Fruit fly (Drosophila melanogaster) whole organism, adult: ENCODE data around the gene Sdr.
A peak's percentile ranks its signal among the peaks of the same experiment; 100 is the strongest.

Experiments used
- CG11617 ChIP-seq: fragments of 200-800 bp; sonication (Bioruptor generic); optimal IDR thresholded peaks from 2 replicates; lab custom pipeline; 2017; ENCODE audit warnings: mild to moderate bottlenecking, missing biosample characterization, missing genetic modification reagents, missing genetic modification characterization
- CG12768 ChIP-seq: fragments of 200-800 bp; sonication (Bioruptor generic); optimal IDR thresholded peaks from 2 replicates; lab custom pipeline; 2017; ENCODE audit warnings: missing biosample characterization, missing genetic modification characterization, mild to moderate bottlenecking, moderate library complexity, missing genetic modification reagents
- CG14711 ChIP-seq: fragments of 200-800 bp; sonication (Bioruptor generic); optimal IDR thresholded peaks from 2 replicates; lab custom pipeline; 2018; ENCODE audit warnings: missing biosample characterization, mild to moderate bottlenecking, missing genetic modification characterization, moderate library complexity
- CG1620 ChIP-seq: fragments of 200-800 bp; sonication (Bioruptor generic); optimal IDR thresholded peaks from 2 replicates; lab custom pipeline; 2016; ENCODE audit warnings: missing biosample characterization, missing genetic modification characterization
- CG33017 ChIP-seq: fragments of 200-800 bp; sonication (Bioruptor generic); optimal IDR thresholded peaks from 2 replicates; lab custom pipeline; 2018; ENCODE audit warnings: missing biosample characterization, mild to moderate bottlenecking, missing genetic modification characterization, moderate library complexity
- CG5204 ChIP-seq: fragments of 200-800 bp; sonication (Bioruptor generic); optimal IDR thresholded peaks from 2 replicates; lab custom pipeline; 2016; ENCODE audit warnings: missing biosample characterization, missing genetic modification characterization
- CG7045 ChIP-seq: fragments of 200-800 bp; sonication (Bioruptor generic); optimal IDR thresholded peaks from 2 replicates; lab custom pipeline; 2017; ENCODE audit warnings: missing biosample characterization, mild to moderate bottlenecking, missing genetic modification characterization
- CG7101 ChIP-seq: fragments of 200-800 bp; sonication (Bioruptor generic); optimal IDR thresholded peaks from 2 replicates; lab custom pipeline; 2018; ENCODE audit warnings: missing biosample characterization, mild to moderate bottlenecking, missing genetic modification characterization, moderate library complexity
- Clk ChIP-seq: fragments of 200-800 bp; sonication (Bioruptor generic); optimal IDR thresholded peaks from 2 replicates; lab custom pipeline; 2017; ENCODE audit warnings: missing biosample characterization, missing genetic modification characterization
- Crg-1 ChIP-seq: fragments of 200-800 bp; sonication (Bioruptor generic); optimal IDR thresholded peaks from 2 replicates; lab custom pipeline; 2016; ENCODE audit warnings: missing biosample characterization, missing genetic modification characterization
- Hr96 ChIP-seq: fragments of 200-800 bp; sonication (Bioruptor generic); optimal IDR thresholded peaks from 2 replicates; lab custom pipeline; 2016; ENCODE audit warnings: missing biosample characterization, missing genetic modification characterization
- Mnt ChIP-seq: fragments of 200-800 bp; sonication (Bioruptor generic); optimal IDR thresholded peaks from 2 replicates; lab custom pipeline; 2016; ENCODE audit warnings: missing biosample characterization, mild to moderate bottlenecking, missing genetic modification characterization
- bab1 ChIP-seq: fragments of 200-800 bp; sonication (Bioruptor generic); optimal IDR thresholded peaks from 3 replicates; lab custom pipeline; 2019; ENCODE audit warnings: missing biosample characterization, mild to moderate bottlenecking, missing genetic modification characterization, moderate library complexity
- cic ChIP-seq: fragments of 200-800 bp; sonication (Bioruptor generic); optimal IDR thresholded peaks from 2 replicates; lab custom pipeline; 2017; ENCODE audit warnings: missing biosample characterization, mild to moderate bottlenecking, missing genetic modification characterization, moderate library complexity
- cnc ChIP-seq, 2 experiments: fragments of >200 bp; optimal IDR thresholded peaks; 2 replicates each; lab custom pipeline; 2017
- kay ChIP-seq: fragments of 200-800 bp; sonication (Bioruptor generic); peaks from one replicate; lab custom pipeline; 2016; ENCODE audit warnings: missing biosample characterization, missing genetic modification characterization, borderline replicate concordance
- ovo ChIP-seq: fragments of 200-800 bp; sonication (Bioruptor generic); optimal IDR thresholded peaks from 2 replicates; lab custom pipeline; 2016; ENCODE audit warnings: missing biosample characterization, missing genetic modification characterization
- pad ChIP-seq: fragments of 200-800 bp; sonication (Bioruptor generic); optimal IDR thresholded peaks from 3 replicates; lab custom pipeline; 2017; ENCODE audit warnings: missing biosample characterization, missing genetic modification characterization, mild to moderate bottlenecking, moderate library complexity, missing genetic modification reagents
- tj ChIP-seq: fragments of 200-800 bp; sonication (Bioruptor generic); optimal IDR thresholded peaks from 3 replicates; lab custom pipeline; 2017; ENCODE audit warnings: missing biosample characterization, mild to moderate bottlenecking, missing genetic modification characterization, moderate library complexity
- toe ChIP-seq: fragments of 200-800 bp; sonication (Bioruptor generic); optimal IDR thresholded peaks from 2 replicates; lab custom pipeline; 2016; ENCODE audit warnings: missing biosample characterization, missing genetic modification characterization

Sdr gene

dm6 chr3R:14886011-14886534 lies 32.4 kb upstream of the Sdr start, which contains the start of the genes Rrp6, CG33331 and CG33332:
Gene Rrp6, minus strand, starts transcription at chr3R:14886246.
Gene CG33331, plus strand, starts transcription at chr3R:14886456.
Gene CG33332, plus strand, starts transcription at chr3R:14886456.
- peak; percentile 84 for TF ChIP-seq CG14711 (tag; lab: Kevin White, UChicago)
- peak; percentile 76 for TF ChIP-seq CG33017
- TF ChIP-seq cic (GFP tag; lab: Kevin White, UChicago), result peak; percentile 26
- peak; percentile 83 for TF ChIP-seq CG1620 (GFP tag; lab: Kevin White, UChicago)
- peak; percentile 90 for TF ChIP-seq Crg-1 (GFP tag; lab: Kevin White, UChicago)
- peak; percentile 73 for TF ChIP-seq Clk (GFP tag; lab: Kevin White, UChicago)
- no peak for TF ChIP-seq CG5204 (GFP tag; lab: Kevin White, UChicago)
- no peak for TF ChIP-seq Hr96 (GFP tag; lab: Kevin White, UChicago)
- no peak for TF ChIP-seq kay
- TF ChIP-seq tj (GFP tag; lab: Kevin White, UChicago), result peak; percentile 52
- no peak for TF ChIP-seq toe (GFP tag; lab: Kevin White, UChicago)
- no peak for TF ChIP-seq cnc (optimal IDR thresholded peaks at IDR 0.05; lab: Kevin White, UChicago)
- TF ChIP-seq ovo, result peak; percentile 64
- peak; percentile 92 for TF ChIP-seq Mnt
- peak; percentile 88 for TF ChIP-seq CG12768 (GFP tag; lab: Kevin White, UChicago)
- peak; percentile 76 for TF ChIP-seq pad (GFP tag; lab: Kevin White, UChicago)
- peak; percentile 85 for TF ChIP-seq CG7101 (tag; lab: Kevin White, UChicago)
- peak; percentile 83 for TF ChIP-seq bab1
- peak; percentile 85 for TF ChIP-seq CG7045 (GFP tag; lab: Kevin White, UChicago)
- TF ChIP-seq CG11617 (GFP tag; lab: Kevin White, UChicago), result peak; percentile 83

DNA sequence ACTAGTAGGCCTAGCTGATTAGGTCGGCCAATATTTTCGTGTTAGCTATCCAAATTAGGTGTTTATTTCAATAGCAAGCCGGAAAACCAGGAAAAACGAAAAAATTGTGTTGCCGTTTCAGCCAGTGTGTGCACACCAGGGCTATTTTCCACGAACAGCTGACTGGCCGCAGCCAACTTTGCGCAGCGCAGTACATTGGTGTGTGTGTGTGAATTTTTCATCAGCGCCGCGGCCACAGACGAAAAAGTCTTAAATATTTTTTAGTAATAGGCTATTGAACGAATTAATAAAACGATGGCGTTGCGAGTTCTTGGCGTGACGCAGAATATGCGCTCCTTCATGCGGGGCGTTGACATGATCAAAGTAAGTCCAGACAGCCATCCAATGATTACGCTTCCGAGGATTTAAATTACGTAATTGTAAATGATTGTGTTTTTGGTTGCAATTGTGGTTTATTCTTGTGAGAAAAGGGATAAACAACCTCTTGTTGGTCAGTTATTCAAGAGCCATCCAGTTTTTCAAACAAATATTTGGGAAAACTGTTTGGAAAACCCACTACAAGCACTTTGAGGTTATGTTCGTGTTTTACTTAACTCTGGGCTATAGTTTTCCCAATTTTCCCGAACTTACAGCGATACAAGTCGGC lies 28.2 kb upstream of the Sdr start, which contains the start of the genes CycC and UQCR-C1:
Gene CycC, minus strand, starts transcription at position 142 of the 646 bp plus-strand sequence.
Gene UQCR-C1, plus strand, starts transcription at position 168 of the 646 bp plus-strand sequence.
- TF ChIP-seq bab1 (peak; percentile 70), Mnt (no peak), CG1620 (GFP tag; lab: Kevin White, UChicago) (no peak), ovo (no peak), CG33017 (no peak), Crg-1 (GFP tag; lab: Kevin White, UChicago) (no peak), CG14711 (tag; lab: Kevin White, UChicago) (no peak), cic (GFP tag; lab: Kevin White, UChicago) (no peak), CG7101 (tag; lab: Kevin White, UChicago) (peak; percentile 19), Hr96 (GFP tag; lab: Kevin White, UChicago) (no peak), CG7045 (GFP tag; lab: Kevin White, UChicago) (no peak), CG5204 (GFP tag; lab: Kevin White, UChicago) (no peak)

dm6 chr3R:14893791-14894782 lies 24.3 kb upstream of the Sdr start, which contains the start of gene Dph2:
Gene Dph2, minus strand, starts transcription at chr3R:14893954.
- TF ChIP-seq CG7045 (GFP tag; lab: Kevin White, UChicago) (peak; percentile 71), tj (GFP tag; lab: Kevin White, UChicago) (peak; percentile 82), ovo (no peak), cic (GFP tag; lab: Kevin White, UChicago) (no peak), Crg-1 (GFP tag; lab: Kevin White, UChicago) (no peak), CG33017 (peak; percentile 88), CG7101 (tag; lab: Kevin White, UChicago) (peak; percentile 89), CG5204 (GFP tag; lab: Kevin White, UChicago) (no peak), cnc (optimal IDR thresholded peaks at IDR 0.05; lab: Kevin White, UChicago) (no peak), CG14711 (tag; lab: Kevin White, UChicago) (peak; percentile 81), CG1620 (GFP tag; lab: Kevin White, UChicago) (peak; percentile 42), CG12768 (GFP tag; lab: Kevin White, UChicago) (no peak), Mnt (peak; percentile 46), CG11617 (GFP tag; lab: Kevin White, UChicago) (peak; percentile 53), pad (GFP tag; lab: Kevin White, UChicago) (no peak), bab1 (peak; percentile 40), toe (GFP tag; lab: Kevin White, UChicago) (no peak), Clk (GFP tag; lab: Kevin White, UChicago) (no peak), Hr96 (GFP tag; lab: Kevin White, UChicago) (no peak), kay (no peak)

dm6 chr3R:14894783-14894883 lies 23.8 kb upstream of the Sdr start, which contains the start of gene CG14860:
Gene CG14860, plus strand, starts transcription at chr3R:14894784.
- TF ChIP-seq CG7101 (tag; lab: Kevin White, UChicago), result no peak
- no peak for TF ChIP-seq CG11617 (GFP tag; lab: Kevin White, UChicago)
- no peak for TF ChIP-seq CG12768 (GFP tag; lab: Kevin White, UChicago)
- no peak for TF ChIP-seq pad (GFP tag; lab: Kevin White, UChicago)
- no peak for TF ChIP-seq Clk (GFP tag; lab: Kevin White, UChicago)
- TF ChIP-seq tj (GFP tag; lab: Kevin White, UChicago), result no peak
- TF ChIP-seq Hr96 (GFP tag; lab: Kevin White, UChicago), result no peak

DNA sequence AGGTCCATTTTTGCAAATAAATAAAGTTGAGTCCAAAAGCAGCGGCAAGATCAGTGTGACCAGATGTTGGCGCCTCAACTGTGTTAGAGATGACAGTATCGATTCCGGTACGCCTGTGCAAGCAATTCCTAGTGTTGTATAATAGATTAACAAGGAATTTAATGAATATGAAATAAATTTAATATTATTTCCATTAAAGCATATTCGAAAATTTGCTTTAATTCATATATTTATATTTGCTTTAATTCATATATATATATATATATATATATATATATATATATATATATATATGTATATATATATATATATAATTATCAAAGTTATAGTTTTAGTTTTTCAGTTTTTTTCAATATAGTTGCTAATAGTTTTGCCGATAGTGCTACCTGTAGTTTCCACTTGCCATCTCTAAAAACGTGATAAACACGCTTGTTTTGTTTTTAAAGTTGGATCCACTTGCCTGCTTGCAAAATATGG lies 20.1 kb upstream of the Sdr start, which contains the start of the genes Nup93-2 and CG3817:
Gene Nup93-2, minus strand, starts transcription at position 93 of the 477 bp plus-strand sequence.
Gene CG3817, plus strand, starts transcription at position 460 of the 477 bp plus-strand sequence.
- TF ChIP-seq pad (GFP tag; lab: Kevin White, UChicago), result no peak
- no peak for TF ChIP-seq bab1
- TF ChIP-seq CG14711 (tag; lab: Kevin White, UChicago), result peak; percentile 59
- TF ChIP-seq Hr96 (GFP tag; lab: Kevin White, UChicago), result no peak
- TF ChIP-seq CG12768 (GFP tag; lab: Kevin White, UChicago), result peak; percentile 37
- no peak for TF ChIP-seq cnc (optimal IDR thresholded peaks at IDR 0.05; lab: Kevin White, UChicago)
- no peak for TF ChIP-seq kay
- no peak for TF ChIP-seq CG11617 (GFP tag; lab: Kevin White, UChicago)
- TF ChIP-seq Clk (GFP tag; lab: Kevin White, UChicago), result no peak
- peak; percentile 5 for TF ChIP-seq Crg-1 (GFP tag; lab: Kevin White, UChicago)
- TF ChIP-seq CG7045 (GFP tag; lab: Kevin White, UChicago), result peak; percentile 66
- peak; percentile 54 for TF ChIP-seq CG1620 (GFP tag; lab: Kevin White, UChicago)
- TF ChIP-seq ovo, result peak; percentile 63
- TF ChIP-seq tj (GFP tag; lab: Kevin White, UChicago), result no peak
- TF ChIP-seq cic (GFP tag; lab: Kevin White, UChicago), result peak; percentile 23
- no peak for TF ChIP-seq toe (GFP tag; lab: Kevin White, UChicago)
- TF ChIP-seq CG7101 (tag; lab: Kevin White, UChicago), result peak; percentile 86
- TF ChIP-seq Mnt, result peak; percentile 79
- no peak for TF ChIP-seq CG5204 (GFP tag; lab: Kevin White, UChicago)
- peak; percentile 74 for TF ChIP-seq CG33017
